Worm (Caenorhabditis elegans) whole organism, L3 larva: ENCODE measurements around the gene cky-1.
A peak's percentile ranks its signal among the peaks of the same experiment; 100 is the strongest.

Experiments used
- aly-2 ChIP-seq: fragments of 150-350 bp; optimal IDR thresholded peaks from 2 replicates; lab custom pipeline; 2014; ENCODE audit warnings: missing biosample characterization, missing genetic modification characterization
- ama-1 ChIP-seq: fragments of 150-350 bp; optimal IDR thresholded peaks from 2 replicates; lab custom pipeline; 2018
- ceh-16 ChIP-seq: sonication (generic microtip); optimal IDR thresholded peaks from 2 replicates; lab custom pipeline; 2017; ENCODE audit warnings: missing biosample characterization, missing genetic modification characterization
- ceh-82 ChIP-seq: fragments of 150-350 bp; optimal IDR thresholded peaks from 2 replicates; lab custom pipeline; 2014; ENCODE audit warnings: missing biosample characterization, missing genetic modification characterization
- ceh-9 ChIP-seq: sonication (generic microtip); optimal IDR thresholded peaks from 2 replicates; lab custom pipeline; 2018; ENCODE audit warnings: missing biosample characterization, missing genetic modification characterization
- daf-12 ChIP-seq: fragments of 150-350 bp; optimal IDR thresholded peaks from 2 replicates; lab custom pipeline; 2014; ENCODE audit warnings: missing biosample characterization, missing genetic modification reagents, missing genetic modification characterization
- egl-27 ChIP-seq: sonication (generic microtip); optimal IDR thresholded peaks from 4 replicates; lab custom pipeline; 2017; ENCODE audit warnings: missing biosample characterization, missing genetic modification reagents, missing genetic modification characterization
- elt-3 ChIP-seq, 3 experiments: fragments of 150-350 bp in 1 of 3; sonication (generic microtip) in 2 of 3; optimal IDR thresholded peaks; 2 replicates in 2 of 3; 4 replicates in 1 of 3; lab custom pipeline; 2014 to 2017; ENCODE audit warnings: missing biosample characterization in 3 of 3, missing genetic modification characterization in 3 of 3
- fkh-10 ChIP-seq: sonication (generic microtip); optimal IDR thresholded peaks from 2 replicates; lab custom pipeline; 2017; ENCODE audit warnings: missing biosample characterization, missing genetic modification reagents, missing genetic modification characterization
- fkh-2 ChIP-seq: fragments of 150-350 bp; optimal IDR thresholded peaks from 2 replicates; lab custom pipeline; 2014; ENCODE audit warnings: missing biosample characterization, missing genetic modification reagents, missing genetic modification characterization
- lin-15B ChIP-seq: fragments of 150-350 bp; optimal IDR thresholded peaks from 2 replicates; lab custom pipeline; 2014; ENCODE audit warnings: missing biosample characterization, missing genetic modification characterization
- lin-39 ChIP-seq: fragments of 150-350 bp; optimal IDR thresholded peaks from 2 replicates; lab custom pipeline; 2018; ENCODE audit warnings: missing biosample characterization, missing genetic modification reagents, missing genetic modification characterization
- lsy-12 ChIP-seq: sonication (generic microtip); optimal IDR thresholded peaks from 2 replicates; lab custom pipeline; 2016; ENCODE audit warnings: mild to moderate bottlenecking, missing genetic modification characterization, missing compliant biosample characterization
- mdl-1 ChIP-seq: fragments of 150-350 bp; optimal IDR thresholded peaks from 2 replicates; lab custom pipeline; 2014; ENCODE audit warnings: missing biosample characterization, missing genetic modification characterization
- nfya-1 ChIP-seq: sonication (generic microtip); optimal IDR thresholded peaks from 2 replicates; lab custom pipeline; 2017; ENCODE audit warnings: missing genetic modification characterization, mild to moderate bottlenecking, missing compliant biosample characterization, antibody characterized with exemption, moderate library complexity; ENCODE audit not compliant: insufficient read depth
- nhr-23 ChIP-seq: fragments of 150-350 bp; optimal IDR thresholded peaks from 2 replicates; lab custom pipeline; 2014; ENCODE audit warnings: missing biosample characterization, missing genetic modification reagents, missing genetic modification characterization
- nhr-28 ChIP-seq: fragments of 150-350 bp; optimal IDR thresholded peaks from 2 replicates; lab custom pipeline; 2014; ENCODE audit warnings: missing biosample characterization, missing genetic modification characterization
- nhr-43 ChIP-seq: sonication (generic microtip); optimal IDR thresholded peaks from 2 replicates; lab custom pipeline; 2016; ENCODE audit warnings: mild to moderate bottlenecking, missing genetic modification characterization, missing compliant biosample characterization; ENCODE audit not compliant: poor library complexity, severe bottlenecking
- nhr-67 ChIP-seq: fragments of 150-350 bp; optimal IDR thresholded peaks from 2 replicates; lab custom pipeline; 2014; ENCODE audit warnings: missing biosample characterization, missing genetic modification characterization
- nhr-77 ChIP-seq: fragments of 150-350 bp; optimal IDR thresholded peaks from 2 replicates; lab custom pipeline; 2014; ENCODE audit warnings: missing biosample characterization, missing genetic modification characterization
- pha-4 ChIP-seq: fragments of 150-350 bp; optimal IDR thresholded peaks from 2 replicates; lab custom pipeline; 2014; ENCODE audit warnings: missing biosample characterization, missing genetic modification reagents, missing genetic modification characterization
- pqm-1 ChIP-seq: fragments of 150-350 bp; optimal IDR thresholded peaks from 2 replicates; lab custom pipeline; 2017; ENCODE audit warnings: missing biosample characterization, missing genetic modification characterization, inconsistent platforms
- skn-1 ChIP-seq: fragments of 150-350 bp; optimal IDR thresholded peaks from 2 replicates; lab custom pipeline; 2014; ENCODE audit warnings: missing biosample characterization, missing genetic modification characterization
- snpc-4 ChIP-seq: fragments of 150-350 bp; optimal IDR thresholded peaks from 2 replicates; lab custom pipeline; 2014; ENCODE audit warnings: missing biosample characterization, missing genetic modification characterization
- tbx-2 ChIP-seq: sonication (generic microtip); optimal IDR thresholded peaks from 2 replicates; lab custom pipeline; 2016; ENCODE audit warnings: mild to moderate bottlenecking, missing genetic modification characterization, missing compliant biosample characterization
- unc-39 ChIP-seq: sonication (generic microtip); optimal IDR thresholded peaks from 4 replicates; lab custom pipeline; 2017; ENCODE audit warnings: missing biosample characterization, missing genetic modification characterization
- unc-62 ChIP-seq: fragments of 150-350 bp; sonication (generic microtip); optimal IDR thresholded peaks from 4 replicates; lab custom pipeline; 2014; ENCODE audit warnings: missing biosample characterization, missing genetic modification reagents, missing genetic modification characterization
- zag-1 ChIP-seq: fragments of 150-350 bp; optimal IDR thresholded peaks from 2 replicates; lab custom pipeline; 2014; ENCODE audit warnings: missing biosample characterization, missing genetic modification characterization
- ztf-11 ChIP-seq: fragments of 150-350 bp; optimal IDR thresholded peaks from 2 replicates; lab custom pipeline; 2014; ENCODE audit warnings: missing biosample characterization, missing genetic modification characterization
- ztf-4 ChIP-seq: fragments of 150-350 bp; optimal IDR thresholded peaks from 2 replicates; lab custom pipeline; 2014; ENCODE audit warnings: missing biosample characterization, missing genetic modification characterization

Gene cky-1

DNA sequence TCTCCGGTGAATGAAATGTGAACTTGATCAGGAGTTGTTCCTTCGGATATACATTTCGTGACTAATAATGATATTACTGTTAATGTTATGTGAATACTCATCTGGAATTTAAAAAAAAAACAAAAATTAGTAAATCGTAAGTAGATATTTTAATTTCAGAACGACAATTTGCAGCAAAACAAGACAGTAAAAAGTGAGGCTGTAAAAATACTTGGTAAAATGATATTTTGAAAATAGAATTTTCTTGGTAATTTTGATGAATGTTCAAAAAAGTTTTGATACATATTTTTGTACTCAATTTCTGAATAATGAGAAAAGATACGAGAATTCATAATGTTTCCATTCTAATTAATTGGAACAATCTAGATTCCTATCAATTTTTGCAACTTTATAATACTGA lies 23.2 kb downstream of the cky-1 start, which contains the start of gene papl-1:
Gene papl-1 (minus strand): TSS at position 101 of the 400 bp plus-strand sequence.
- TF ChIP-seq nhr-77 (tag; lab: Kevin White, UChicago) (no peak), nhr-23 (tag; lab: Kevin White, UChicago) (no peak), pha-4 (no peak), ztf-11 (no peak), tbx-2 (tag; lab: Kevin White, UChicago) (no peak), skn-1 (tag; lab: Kevin White, UChicago) (no peak), ceh-16 (no peak), nfya-1 (tag; lab: Kevin White, UChicago) (no peak), lsy-12 (tag; lab: Kevin White, UChicago) (no peak), mdl-1 (no peak), ama-1 (lab: Kevin White, UChicago) (no peak), pqm-1 (tag; lab: Kevin White, UChicago) (no peak), aly-2 (tag; lab: Kevin White, UChicago) (no peak)

DNA sequence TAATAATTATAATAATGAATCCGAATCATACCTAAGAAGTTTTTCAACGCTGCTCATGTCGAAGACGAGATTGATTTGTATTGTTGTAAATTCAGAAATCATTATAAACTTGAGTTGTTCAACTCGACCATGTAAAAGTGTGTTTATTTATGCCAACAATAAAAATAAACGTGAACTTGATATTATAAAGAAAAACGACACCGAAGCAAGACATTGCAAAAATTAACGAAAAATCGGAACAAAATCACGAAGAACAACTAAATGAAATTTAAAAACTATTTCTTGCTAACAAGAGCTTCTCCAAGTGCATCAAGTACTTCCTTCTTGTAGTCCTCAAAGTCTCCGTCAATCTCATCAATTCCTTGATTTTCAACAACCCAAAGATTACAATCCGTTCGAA lies 24.4 kb downstream of the cky-1 start, which contains the start of gene F18E2.15:
Gene F18E2.15 (minus strand): TSS at position 101 of the 400 bp plus-strand sequence.
- TF ChIP-seq pqm-1 (tag; lab: Kevin White, UChicago) = no peak
- TF ChIP-seq nhr-28 (tag; lab: Kevin White, UChicago) = no peak

DNA sequence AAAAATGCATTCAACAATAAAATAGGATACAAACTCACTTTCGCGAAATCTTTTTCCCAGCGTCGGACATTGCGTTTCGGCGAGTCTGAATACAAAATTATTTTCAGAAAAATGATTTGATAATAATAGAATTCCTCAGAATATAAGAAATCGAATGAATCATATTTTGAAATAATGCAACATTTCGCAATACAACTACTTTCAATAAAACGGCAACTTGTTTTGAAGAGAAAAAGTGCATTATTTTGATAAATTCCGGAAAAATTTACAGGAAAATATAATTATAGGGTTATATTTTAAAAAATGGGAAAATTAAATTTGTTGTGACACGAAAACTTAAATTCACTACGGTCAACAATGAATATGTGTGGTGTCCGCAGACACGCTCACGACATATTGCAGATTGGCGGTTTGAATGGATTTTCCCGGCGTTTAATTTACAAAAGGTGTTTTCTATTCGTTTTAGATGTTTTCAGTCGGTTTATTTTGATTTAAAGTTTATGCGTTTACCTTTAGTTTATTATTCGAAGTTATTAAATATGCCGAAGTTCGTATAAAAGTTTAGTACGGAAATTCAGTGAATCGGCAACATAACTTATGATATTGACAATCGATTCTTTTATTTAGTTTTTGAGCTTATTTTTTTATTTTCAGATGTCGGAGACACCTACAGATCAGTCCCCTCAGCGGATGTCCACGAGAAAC lies 26.9 kb downstream of the cky-1 start, which contains the start of the genes abcf-1 and scc-3:
Gene abcf-1 (minus strand): TSS at position 85 of the 705 bp plus-strand sequence.
Gene scc-3 (plus strand): TSS at position 655 of the 705 bp plus-strand sequence.
- TF ChIP-seq ceh-82 (tag; lab: Kevin White, UChicago) (no peak), unc-39 (tag; lab: Kevin White, UChicago) (no peak), nhr-67 (no peak), nhr-43 (tag; lab: Kevin White, UChicago) (no peak), mdl-1 (no peak), egl-27 (no peak), ztf-11 (no peak), elt-3 (tag; optimal IDR thresholded peaks at IDR 0.05; lab: Kevin White, UChicago) (no peak), pqm-1 (tag; lab: Kevin White, UChicago) (peak; percentile 2), nhr-28 (tag; lab: Kevin White, UChicago) (no peak), nfya-1 (tag; lab: Kevin White, UChicago) (peak; percentile 78), lin-15B (peak; percentile 22), ceh-16 (no peak), ztf-4 (tag; lab: Kevin White, UChicago) (no peak), pha-4 (peak; percentile 80), nhr-77 (tag; lab: Kevin White, UChicago) (no peak), snpc-4 (no peak)

DNA sequence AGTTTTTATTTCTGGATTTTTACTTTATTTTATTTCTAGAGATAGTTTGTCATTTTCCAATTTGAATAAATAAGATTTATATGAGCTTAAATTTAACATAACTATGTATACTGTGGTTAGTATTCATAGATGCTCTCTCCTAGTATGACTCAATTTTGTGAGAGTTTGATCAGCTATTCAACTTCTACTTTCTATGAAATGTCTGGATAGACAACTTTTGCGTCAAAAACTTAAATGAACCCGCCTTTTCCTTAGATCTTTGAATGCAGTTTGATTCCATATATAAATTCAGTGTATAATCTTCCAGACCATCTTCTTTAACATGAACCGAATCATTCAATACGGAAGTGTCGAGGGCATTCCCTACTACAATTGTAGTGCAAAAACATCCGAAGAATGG lies 32.4 kb downstream of the cky-1 start, which contains the start of gene srt-43:
Gene srt-43 (plus strand): TSS at position 301 of the 400 bp plus-strand sequence.
- no peak for TF ChIP-seq daf-12 (tag; lab: Kevin White, UChicago)
- no peak for TF ChIP-seq snpc-4
- no peak for TF ChIP-seq lin-39 (tag; lab: Kevin White, UChicago)
- TF ChIP-seq ceh-9 = no peak
- TF ChIP-seq unc-62 (GFP tag; lab: Kevin White, UChicago) = no peak
- no peak for TF ChIP-seq nhr-28 (tag; lab: Kevin White, UChicago)
- TF ChIP-seq ceh-16 = no peak
- no peak for TF ChIP-seq fkh-2 (tag; lab: Kevin White, UChicago)
- TF ChIP-seq fkh-10 (GFP tag; lab: Kevin White, UChicago) = no peak
- TF ChIP-seq lin-15B = no peak
- no peak for TF ChIP-seq ceh-82 (tag; lab: Kevin White, UChicago)
- TF ChIP-seq ama-1 (lab: Kevin White, UChicago) = no peak

DNA sequence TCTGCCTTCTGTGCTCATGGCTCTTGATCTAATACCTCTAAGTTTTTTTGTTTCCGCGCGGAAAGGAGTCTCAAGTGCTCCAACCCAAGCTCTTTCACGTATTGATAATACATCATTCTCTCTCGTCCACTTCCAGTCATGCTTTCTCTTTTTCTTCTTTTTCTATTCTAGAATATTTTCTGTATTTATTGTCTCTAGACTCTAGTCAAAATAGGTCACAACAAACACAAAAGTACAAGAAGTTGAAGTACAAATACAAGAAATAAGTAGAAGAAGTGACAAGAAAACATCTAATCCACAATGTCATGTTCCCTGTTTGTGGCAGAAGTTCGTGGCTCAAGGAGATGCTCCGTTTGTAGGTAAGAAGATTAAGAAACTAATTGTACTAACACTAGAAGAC lies 36.7 kb downstream of the cky-1 start, which contains the start of gene ZC455.1:
Gene ZC455.1 (plus strand): TSS at position 301 of the 400 bp plus-strand sequence.
- TF ChIP-seq lsy-12 (tag; lab: Kevin White, UChicago) (no peak), daf-12 (tag; lab: Kevin White, UChicago) (no peak), zag-1 (no peak), ceh-82 (tag; lab: Kevin White, UChicago) (no peak), nhr-28 (tag; lab: Kevin White, UChicago) (no peak), nhr-77 (tag; lab: Kevin White, UChicago) (no peak)
